Comparison of ENCODE assay signal across 3 worm cellular contexts in the genomic region with DNA sequence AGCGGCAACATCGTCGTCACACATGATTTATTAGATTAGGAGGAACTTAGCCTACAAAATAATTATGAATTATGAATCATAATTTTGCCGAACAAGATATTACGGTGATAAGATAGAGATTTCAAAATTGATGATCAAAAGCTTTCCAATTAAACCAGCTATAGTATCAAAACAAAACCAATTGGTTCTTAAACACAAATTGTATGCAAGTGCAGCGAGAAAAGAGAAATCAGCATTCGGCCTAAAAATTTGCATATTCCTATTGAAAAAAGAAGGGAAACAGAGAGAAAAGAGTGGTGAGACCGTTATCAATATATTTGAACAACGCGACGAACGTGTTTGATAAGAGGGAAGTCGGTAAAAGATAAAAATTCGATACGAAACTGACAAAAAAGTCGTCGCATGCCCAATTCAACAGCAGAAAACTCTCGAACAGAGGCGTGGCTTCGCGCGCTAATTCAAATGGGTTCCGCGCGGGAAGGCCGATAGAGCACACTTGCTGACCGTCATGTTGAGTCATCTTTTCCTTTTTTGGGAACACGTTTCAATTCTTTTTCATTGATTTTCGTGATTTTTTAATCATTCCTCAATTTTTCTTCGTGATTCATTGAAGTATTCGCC.
TF ChIP-seq lines count a peak whose summit lies in the region.

Gene act-2, minus strand, starts transcription at position 51 of the 621 bp plus-strand sequence.

TF ChIP-seq in whole organism, L1 larva, 84 proteins besides CTCF, POLR2A, EP300 and RAD21 (continued from another document and continues in another):
- no peak for TF ChIP-seq irx-1 (tag; optimal IDR thresholded peaks at IDR 0.05; lab: Kevin White, UChicago)
- peak; percentile 87 for TF ChIP-seq nhr-85 (tag; lab: Kevin White, UChicago)
- TF ChIP-seq egl-27 (tag; optimal IDR thresholded peaks at IDR 0.05; lab: Kevin White, UChicago): no peak
- TF ChIP-seq unc-130 (tag; optimal IDR thresholded peaks at IDR 0.05; lab: Kevin White, UChicago): no peak
- TF ChIP-seq mab-9 (GFP tag; IDR thresholded peaks at IDR 0.05; lab: Robert Waterston, UW): no peak
- peak; percentile 32 for TF ChIP-seq lir-3 (tag; optimal IDR thresholded peaks at IDR 0.05; lab: Kevin White, UChicago; ENCODE audit: poor library complexity)
- TF ChIP-seq hpl-2 (GFP tag; optimal IDR thresholded peaks at IDR 0.05; lab: Kevin White, UChicago): no peak
- peak; percentile 75 for TF ChIP-seq elt-2 (tag; optimal IDR thresholded peaks at IDR 0.05; lab: Kevin White, UChicago)
- TF ChIP-seq blmp-1 (tag; optimal IDR thresholded peaks at IDR 0.05; lab: Kevin White, UChicago): peak; percentile 28
- TF ChIP-seq ceh-82 (tag; optimal IDR thresholded peaks at IDR 0.05; lab: Kevin White, UChicago): peak; percentile 7 to 82 (median 24)
- no peak for TF ChIP-seq nhr-12 (tag; optimal IDR thresholded peaks at IDR 0.05; lab: Kevin White, UChicago)
- TF ChIP-seq fkh-8 (tag; optimal IDR thresholded peaks at IDR 0.05; lab: Kevin White, UChicago): peak; percentile 87
- TF ChIP-seq ztf-11 (tag; optimal IDR thresholded peaks at IDR 0.05; lab: Kevin White, UChicago): no peak
- no peak for TF ChIP-seq hlh-4 (tag; optimal IDR thresholded peaks at IDR 0.05; lab: Kevin White, UChicago)
- no peak for TF ChIP-seq ets-5 (GFP tag; IDR thresholded peaks at IDR 0.05; lab: Robert Waterston, UW)
- TF ChIP-seq xbp-1 (tag; optimal IDR thresholded peaks at IDR 0.05; lab: Kevin White, UChicago): peak; percentile 69
- peak; percentile 60 for TF ChIP-seq tbx-2 (tag; optimal IDR thresholded peaks at IDR 0.05; lab: Kevin White, UChicago)
- peak; percentile 61 to 74 for TF ChIP-seq lsy-2 (tag; optimal IDR thresholded peaks at IDR 0.05; lab: Kevin White, UChicago)
- no peak for TF ChIP-seq ceh-8 (GFP tag; optimal IDR thresholded peaks at IDR 0.05; lab: Kevin White, UChicago)
- no peak for TF ChIP-seq Y116A8C.19 (tag; optimal IDR thresholded peaks at IDR 0.05; lab: Kevin White, UChicago; ENCODE audit: borderline replicate concordance)
- no peak for TF ChIP-seq pqm-1 (tag; optimal IDR thresholded peaks at IDR 0.05; lab: Kevin White, UChicago)
- peak; percentile 77 for TF ChIP-seq lin-13 (GFP tag; optimal IDR thresholded peaks at IDR 0.05; lab: Kevin White, UChicago)
- TF ChIP-seq ceh-88 (GFP tag; IDR thresholded peaks at IDR 0.05; lab: Robert Waterston, UW): no peak; the same call in 1 of the 2 replicates
- TF ChIP-seq aha-1 (tag; optimal IDR thresholded peaks at IDR 0.05; lab: Kevin White, UChicago): no peak
- no peak for TF ChIP-seq zip-4 (GFP tag; optimal IDR thresholded peaks at IDR 0.05; lab: Kevin White, UChicago)
- TF ChIP-seq unc-86 (tag; optimal IDR thresholded peaks at IDR 0.05; lab: Kevin White, UChicago): peak; percentile 68
- peak; percentile 47 for TF ChIP-seq fkh-10 (GFP tag; optimal IDR thresholded peaks at IDR 0.05; lab: Kevin White, UChicago)
- TF ChIP-seq mdl-1 (tag; optimal IDR thresholded peaks at IDR 0.05; lab: Kevin White, UChicago): peak in 1 of 2 experiments; percentile 64
- no peak for TF ChIP-seq C04F5.9 (tag; optimal IDR thresholded peaks at IDR 0.05; lab: Kevin White, UChicago)
- peak; percentile 13 for TF ChIP-seq F16B12.6 (tag; optimal IDR thresholded peaks at IDR 0.05; lab: Kevin White, UChicago)
- TF ChIP-seq pax-3 (tag; optimal IDR thresholded peaks at IDR 0.05; lab: Kevin White, UChicago): peak; percentile 7
- TF ChIP-seq lin-39 (tag; optimal IDR thresholded peaks at IDR 0.05; lab: Kevin White, UChicago): no peak
- peak; percentile 85 for TF ChIP-seq jun-1 (tag; optimal IDR thresholded peaks at IDR 0.05; lab: Kevin White, UChicago)
- no peak for TF ChIP-seq zag-1 (tag; optimal IDR thresholded peaks at IDR 0.05; lab: Kevin White, UChicago)
- no peak for TF ChIP-seq sup-37 (GFP tag; optimal IDR thresholded peaks at IDR 0.05; lab: Kevin White, UChicago)
- no peak for TF ChIP-seq unc-98 (GFP tag; IDR thresholded peaks at IDR 0.05; lab: Robert Waterston, UW)
- TF ChIP-seq sptf-1 (tag; optimal IDR thresholded peaks at IDR 0.05; lab: Kevin White, UChicago): no peak
- TF ChIP-seq ztf-4 (tag; optimal IDR thresholded peaks at IDR 0.05; lab: Kevin White, UChicago): peak; percentile 31
- TF ChIP-seq ces-1 (GFP tag; optimal IDR thresholded peaks at IDR 0.05; lab: Kevin White, UChicago): no peak
- no peak for TF ChIP-seq C34B4.2 (tag; optimal IDR thresholded peaks at IDR 0.05; lab: Kevin White, UChicago)
- TF ChIP-seq nhr-90 (tag; optimal IDR thresholded peaks at IDR 0.05; lab: Kevin White, UChicago; ENCODE audit: poor library complexity): peak; percentile 62
- TF ChIP-seq pag-3 (tag; optimal IDR thresholded peaks at IDR 0.05; lab: Kevin White, UChicago; ENCODE audit: borderline replicate concordance, insufficient read depth): no peak

TF ChIP-seq in whole organism, L3 larva, 47 proteins besides CTCF, POLR2A, EP300 and RAD21 (continued from another document):
- TF ChIP-seq nfya-1 (tag; optimal IDR thresholded peaks at IDR 0.05; lab: Kevin White, UChicago; ENCODE audit: insufficient read depth): peak; percentile 88
- no peak for TF ChIP-seq nhr-11 (tag; optimal IDR thresholded peaks at IDR 0.05; lab: Kevin White, UChicago)
- TF ChIP-seq elt-3 (tag; optimal IDR thresholded peaks at IDR 0.05; lab: Kevin White, UChicago): peak in 1 of 3 experiments; percentile 32
- TF ChIP-seq snpc-4 (tag; optimal IDR thresholded peaks at IDR 0.05; lab: Kevin White, UChicago): peak; percentile 73
- no peak for TF ChIP-seq ceh-9 (tag; optimal IDR thresholded peaks at IDR 0.05; lab: Kevin White, UChicago)
- peak; percentile 58 for TF ChIP-seq fkh-10 (GFP tag; optimal IDR thresholded peaks at IDR 0.05; lab: Kevin White, UChicago)
- peak; percentile 22 for TF ChIP-seq ama-1 (optimal IDR thresholded peaks at IDR 0.05; lab: Kevin White, UChicago)
- peak; percentile 9 for TF ChIP-seq R02D3.7 (tag; optimal IDR thresholded peaks at IDR 0.05; lab: Kevin White, UChicago)
- no peak for TF ChIP-seq unc-39 (tag; optimal IDR thresholded peaks at IDR 0.05; lab: Kevin White, UChicago)

TF ChIP-seq in whole organism, young adult, 124 proteins besides CTCF, POLR2A, EP300 and RAD21 (continued from another document):
- TF ChIP-seq snpc-4 (GFP tag; optimal IDR thresholded peaks at IDR 0.05; lab: Kevin White, UChicago) (no peak), snpc-4 (tag; optimal IDR thresholded peaks at IDR 0.05; lab: Kevin White, UChicago) (peak in 3 of 4 experiments; percentile 17 to 56 (median 55)), xnd-1 (tag; optimal IDR thresholded peaks at IDR 0.05; lab: Kevin White, UChicago) (peak; percentile 66), nhr-27 (tag; optimal IDR thresholded peaks at IDR 0.05; lab: Kevin White, UChicago) (no peak), ceh-58 (GFP tag; IDR thresholded peaks at IDR 0.05; lab: Robert Waterston, UW) (no peak), madf-10 (tag; optimal IDR thresholded peaks at IDR 0.05; lab: Kevin White, UChicago) (no peak), ceh-100 (GFP tag; IDR thresholded peaks at IDR 0.05; lab: Robert Waterston, UW) (peak; percentile 64), tlf-1 (GFP tag; optimal IDR thresholded peaks at IDR 0.05; lab: Kevin White, UChicago) (peak; percentile 55), lin-35 (GFP tag; optimal IDR thresholded peaks at IDR 0.05; lab: Kevin White, UChicago) (peak; percentile 54 to 72 (median 65)), F37B4.10 (GFP tag; IDR thresholded peaks at IDR 0.05; lab: Robert Waterston, UW) (no peak), unc-62 (GFP tag; optimal IDR thresholded peaks at IDR 0.05; lab: Kevin White, UChicago) (no peak), let-607 (tag; optimal IDR thresholded peaks at IDR 0.05; lab: Kevin White, UChicago) (no peak), K11D2.4 (GFP tag; IDR thresholded peaks at IDR 0.05; lab: Robert Waterston, UW) (0 out of 2 replicates have a peak, but pooled peaks have one; percentile 33), zfh-2 (GFP tag; conservative IDR thresholded peaks at IDR 0.05; lab: Robert Waterston, UW) (no peak), madf-8 (GFP tag; conservative IDR thresholded peaks at IDR 0.05; lab: Robert Waterston, UW) (peak; percentile 84), F33H1.4 (GFP tag; IDR thresholded peaks at IDR 0.05; lab: Robert Waterston, UW) (peak; percentile 69), lin-54 (GFP tag; optimal IDR thresholded peaks at IDR 0.05; lab: Kevin White, UChicago) (peak; percentile 93), B0261.1 (tag; optimal IDR thresholded peaks at IDR 0.05; lab: Kevin White, UChicago) (no peak), lag-1 (GFP tag; IDR thresholded peaks at IDR 0.05; lab: Robert Waterston, UW) (no peak), ccch-3 (GFP tag; optimal IDR thresholded peaks at IDR 0.05; lab: Kevin White, UChicago) (no peak), tbp1 (GFP tag; optimal IDR thresholded peaks at IDR 0.05; lab: Kevin White, UChicago) (peak; percentile 53), atf-7 (tag; optimal IDR thresholded peaks at IDR 0.05; lab: Kevin White, UChicago) (no peak), F55B11.4 (tag; optimal IDR thresholded peaks at IDR 0.05; lab: Kevin White, UChicago; ENCODE audit: borderline replicate concordance, insufficient read depth) (no peak), ekl-4 (GFP tag; IDR thresholded peaks at IDR 0.05; lab: Robert Waterston, UW) (peak; percentile 73), cebp-2 (GFP tag; IDR thresholded peaks at IDR 0.05; lab: Robert Waterston, UW) (no peak), fkh-3 (tag; optimal IDR thresholded peaks at IDR 0.05; lab: Kevin White, UChicago) (no peak), egl-18 (GFP tag; IDR thresholded peaks at IDR 0.05; lab: Robert Waterston, UW) (no peak), F23B12.7 (tag; optimal IDR thresholded peaks at IDR 0.05; lab: Kevin White, UChicago; ENCODE audit: insufficient read depth) (peak; percentile 22), lsy-27 (tag; optimal IDR thresholded peaks at IDR 0.05; lab: Kevin White, UChicago; ENCODE audit: borderline replicate concordance, insufficient read depth) (no peak), nhr-80 (tag; optimal IDR thresholded peaks at IDR 0.05; lab: Kevin White, UChicago) (peak; percentile 42), aptf-3 (GFP tag; IDR thresholded peaks at IDR 0.05; lab: Robert Waterston, UW) (no peak), ztf-28 (GFP tag; IDR thresholded peaks at IDR 0.05; lab: Robert Waterston, UW) (0 out of 2 replicates have a peak, but pooled peaks have one; percentile 54), T26A5.8 (tag; optimal IDR thresholded peaks at IDR 0.05; lab: Kevin White, UChicago) (no peak), let-526 (GFP tag; IDR thresholded peaks at IDR 0.05; lab: Robert Waterston, UW) (no peak), ama-1 (optimal IDR thresholded peaks at IDR 0.05; lab: Kevin White, UChicago) (no peak), ama-1 (GFP tag; optimal IDR thresholded peaks at IDR 0.05; lab: Kevin White, UChicago) (no peak), nhr-120 (GFP tag; IDR thresholded peaks at IDR 0.05; lab: Robert Waterston, UW) (no peak), Y79H2A.3 (GFP tag; conservative IDR thresholded peaks at IDR 0.05; lab: Robert Waterston, UW) (0 out of 2 replicates have a peak, but pooled peaks have one; percentile 39), ets-4 (GFP tag; optimal IDR thresholded peaks at IDR 0.05; lab: Kevin White, UChicago) (no peak), attf-3 (GFP tag; conservative IDR thresholded peaks at IDR 0.05; lab: Robert Waterston, UW) (no peak), hlh-12 (tag; optimal IDR thresholded peaks at IDR 0.05; lab: Kevin White, UChicago) (no peak), F57C9.4 (tag; optimal IDR thresholded peaks at IDR 0.05; lab: Kevin White, UChicago) (no peak), dox-1 (GFP tag; IDR thresholded peaks at IDR 0.05; lab: Robert Waterston, UW) (peak; percentile 93), ztf-6 (GFP tag; IDR thresholded peaks at IDR 0.05; lab: Robert Waterston, UW) (no peak), aptf-2 (GFP tag; conservative IDR thresholded peaks at IDR 0.05; lab: Robert Waterston, UW) (0 out of 2 replicates have a peak, but pooled peaks have one; percentile 46), nfyb-1 (GFP tag; IDR thresholded peaks at IDR 0.05; lab: Robert Waterston, UW) (peak; percentile 76; the same call in 1 of the 2 replicates), nfya-1 (tag; optimal IDR thresholded peaks at IDR 0.05; lab: Kevin White, UChicago; ENCODE audit: borderline replicate concordance, insufficient read depth) (no peak), egl-44 (GFP tag; IDR thresholded peaks at IDR 0.05; lab: Robert Waterston, UW) (no peak), Y56A3A.18 (GFP tag; IDR thresholded peaks at IDR 0.05; lab: Robert Waterston, UW) (no peak), repo-1 (tag; optimal IDR thresholded peaks at IDR 0.05; lab: Kevin White, UChicago) (no peak), ceh-27 (GFP tag; optimal IDR thresholded peaks at IDR 0.05; lab: Kevin White, UChicago) (peak; percentile 67), ZK185.1 (tag; optimal IDR thresholded peaks at IDR 0.05; lab: Kevin White, UChicago; ENCODE audit: poor library complexity, severe bottlenecking) (no peak), bed-1 (GFP tag; IDR thresholded peaks at IDR 0.05; lab: Robert Waterston, UW) (no peak), attf-6 (GFP tag; IDR thresholded peaks at IDR 0.05; lab: Robert Waterston, UW) (peak; percentile 52; the same call in 1 of the 2 replicates), C17E4.6 (GFP tag; IDR thresholded peaks at IDR 0.05; lab: Robert Waterston, UW) (peak; percentile 76), C06A6.2 (GFP tag; conservative IDR thresholded peaks at IDR 0.05; lab: Robert Waterston, UW) (no peak), B0035.1 (tag; optimal IDR thresholded peaks at IDR 0.05; lab: Kevin White, UChicago) (no peak), K12H6.12 (tag; optimal IDR thresholded peaks at IDR 0.05; lab: Kevin White, UChicago) (peak; percentile 3), unc-130 (GFP tag; optimal IDR thresholded peaks at IDR 0.05; lab: Kevin White, UChicago) (peak; percentile 50), lsl-1 (GFP tag; optimal IDR thresholded peaks at IDR 0.05; lab: Kevin White, UChicago) (peak; percentile 55), Y67H2A.10 (GFP tag; conservative IDR thresholded peaks at IDR 0.05; lab: Robert Waterston, UW) (no peak), bed-2 (GFP tag; IDR thresholded peaks at IDR 0.05; lab: Robert Waterston, UW) (no peak), snpc-1.3 (tag; optimal IDR thresholded peaks at IDR 0.05; lab: Kevin White, UChicago; ENCODE audit: insufficient read depth) (peak; percentile 76), mes-4 (tag; optimal IDR thresholded peaks at IDR 0.05; lab: Kevin White, UChicago) (no peak), ztf-26 (tag; optimal IDR thresholded peaks at IDR 0.05; lab: Kevin White, UChicago) (peak; percentile 55), pbrm-1 (GFP tag; IDR thresholded peaks at IDR 0.05; lab: Robert Waterston, UW) (peak; percentile 85), hmg-1.2 (GFP tag; IDR thresholded peaks at IDR 0.05; lab: Robert Waterston, UW) (peak; percentile 40; the same call in 1 of the 2 replicates), F52B5.7 (tag; optimal IDR thresholded peaks at IDR 0.05; lab: Kevin White, UChicago) (no peak), die-1 (tag; optimal IDR thresholded peaks at IDR 0.05; lab: Kevin White, UChicago) (no peak), lin-26 (GFP tag; IDR thresholded peaks at IDR 0.05; lab: Robert Waterston, UW) (no peak), nhr-90 (tag; optimal IDR thresholded peaks at IDR 0.05; lab: Kevin White, UChicago) (no peak), mcd-1 (GFP tag; IDR thresholded peaks at IDR 0.05; lab: Robert Waterston, UW) (peak; percentile 95)
